Worm (Caenorhabditis elegans) whole organism, L4 larva: ENCODE data around the gene str-227.

ENCODE experiments used
- F49E8.2 ChIP-seq: sonication (generic microtip); optimal IDR thresholded peaks from 2 replicates; lab custom pipeline; 2016; ENCODE audit warnings: missing compliant biosample characterization, mild to moderate bottlenecking, missing genetic modification characterization, borderline replicate concordance
- ceh-28 ChIP-seq: fragments of 150-350 bp; optimal IDR thresholded peaks from 2 replicates; lab custom pipeline; 2014; ENCODE audit warnings: missing biosample characterization, missing genetic modification reagents, missing genetic modification characterization
- cey-2 ChIP-seq: sonication (generic microtip); optimal IDR thresholded peaks from 3 replicates; lab custom pipeline; 2017; ENCODE audit warnings: missing genetic modification characterization, mild to moderate bottlenecking, missing compliant biosample characterization, antibody characterized with exemption, borderline replicate concordance; ENCODE audit not compliant: insufficient read depth
- ctbp-1 ChIP-seq: fragments of 200-800 bp; sonication (Bioruptor generic); IDR thresholded peaks from 2 replicates; pipeline ENCODE4 v1.3.6; 2022; ENCODE audit warnings: missing genetic modification reagents, missing genetic modification characterization, missing compliant biosample characterization
- lin-39 ChIP-seq: fragments of 150-350 bp; optimal IDR thresholded peaks from 2 replicates; lab custom pipeline; 2014; ENCODE audit warnings: missing biosample characterization, missing genetic modification reagents, missing genetic modification characterization
- nhr-10 ChIP-seq: fragments of 150-350 bp; optimal IDR thresholded peaks from 2 replicates; lab custom pipeline; 2014; ENCODE audit warnings: missing biosample characterization, missing genetic modification characterization
- nhr-11 ChIP-seq: fragments of 150-350 bp; optimal IDR thresholded peaks from 2 replicates; lab custom pipeline; 2014; ENCODE audit warnings: missing biosample characterization, missing genetic modification characterization
- nhr-237 ChIP-seq: sonication (generic microtip); optimal IDR thresholded peaks from 2 replicates; lab custom pipeline; 2017; ENCODE audit warnings: missing biosample characterization, missing genetic modification characterization
- nhr-76 ChIP-seq: fragments of 150-350 bp; optimal IDR thresholded peaks from 2 replicates; lab custom pipeline; 2014; ENCODE audit warnings: missing biosample characterization, missing genetic modification characterization
- snpc-4 ChIP-seq: fragments of 150-350 bp; optimal IDR thresholded peaks from 2 replicates; lab custom pipeline; 2014; ENCODE audit warnings: missing biosample characterization, missing genetic modification characterization
- unc-39 ChIP-seq: sonication (generic microtip); optimal IDR thresholded peaks from 2 replicates; lab custom pipeline; 2017; ENCODE audit warnings: missing biosample characterization, missing genetic modification characterization
- zip-11 ChIP-seq: fragments of 200-800 bp; sonication (Bioruptor generic); IDR thresholded peaks from 2 replicates; pipeline ENCODE4 v1.3.6; 2022; ENCODE audit warnings: missing genetic modification characterization, missing compliant biosample characterization
- ztf-11 ChIP-seq: fragments of 150-350 bp; optimal IDR thresholded peaks from 2 replicates; lab custom pipeline; 2014; ENCODE audit warnings: missing biosample characterization, missing genetic modification characterization

ce11 chrV:3484702-3485101, 33.3 kb upstream of the str-227 start, which contains the start of gene srbc-33:
- TF ChIP-seq ztf-11 (tag; lab: Kevin White, UChicago): no peak
- no peak for TF ChIP-seq nhr-76 (tag; lab: Kevin White, UChicago)
- TF ChIP-seq cey-2 (tag; lab: Kevin White, UChicago): no peak
- TF ChIP-seq ctbp-1: no peak
- TF ChIP-seq snpc-4: no peak
- no peak for TF ChIP-seq zip-11 (GFP tag; lab: Robert Waterston, UW)
- no peak for TF ChIP-seq nhr-11 (tag; lab: Kevin White, UChicago)
- TF ChIP-seq lin-39 (tag; lab: Kevin White, UChicago): no peak
- TF ChIP-seq unc-39: no peak
- TF ChIP-seq F49E8.2 (tag; lab: Kevin White, UChicago): no peak
- TF ChIP-seq nhr-10 (tag; lab: Kevin White, UChicago): no peak
- no peak for TF ChIP-seq nhr-237
- TF ChIP-seq ceh-28 (tag; lab: Kevin White, UChicago): no peak
